Worm (Caenorhabditis elegans): ENCODE measurements around the gene H12D21.5.

H12D21.5 gene

DNA sequence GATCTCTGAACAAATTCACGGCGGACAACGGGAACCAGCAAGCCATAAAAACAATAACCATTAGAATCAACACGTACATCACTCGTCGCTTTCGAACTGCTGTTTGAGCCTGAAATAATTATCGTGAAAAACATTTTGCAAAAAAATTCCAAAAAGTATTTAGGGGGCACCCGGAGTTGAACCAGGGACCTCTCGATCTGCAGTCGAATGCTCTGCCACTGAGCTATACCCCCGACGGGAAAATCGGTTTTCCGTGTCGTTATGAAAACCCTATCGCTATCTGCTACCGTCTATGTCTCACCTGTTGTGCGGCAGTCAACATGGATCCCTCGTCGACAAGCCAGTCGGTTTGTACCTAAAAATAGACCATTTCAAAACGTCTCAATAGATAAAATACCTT is 38.2 kb upstream of the H12D21.5 start:
- no peak for TF ChIP-seq nhr-237 (tag; optimal IDR thresholded peaks at IDR 0.05)
- TF ChIP-seq gmeb-1 (tag; optimal IDR thresholded peaks at IDR 0.05): peak; percentile 37
- TF ChIP-seq unc-55 (GFP tag; optimal IDR thresholded peaks at IDR 0.05): peak; percentile 17
- TF ChIP-seq sma-9 (GFP tag; optimal IDR thresholded peaks at IDR 0.05): peak; percentile 23
- no peak for TF ChIP-seq sma-9 (tag; optimal IDR thresholded peaks at IDR 0.05)
- peak; percentile 21 for TF ChIP-seq lin-11 (tag; optimal IDR thresholded peaks at IDR 0.05)
- no peak for TF ChIP-seq ceh-16 (tag; optimal IDR thresholded peaks at IDR 0.05)
- peak; percentile 31 for TF ChIP-seq nhr-129 (tag; optimal IDR thresholded peaks at IDR 0.05)
- TF ChIP-seq snpc-4 (tag; optimal IDR thresholded peaks at IDR 0.05): peak; percentile 58

DNA sequence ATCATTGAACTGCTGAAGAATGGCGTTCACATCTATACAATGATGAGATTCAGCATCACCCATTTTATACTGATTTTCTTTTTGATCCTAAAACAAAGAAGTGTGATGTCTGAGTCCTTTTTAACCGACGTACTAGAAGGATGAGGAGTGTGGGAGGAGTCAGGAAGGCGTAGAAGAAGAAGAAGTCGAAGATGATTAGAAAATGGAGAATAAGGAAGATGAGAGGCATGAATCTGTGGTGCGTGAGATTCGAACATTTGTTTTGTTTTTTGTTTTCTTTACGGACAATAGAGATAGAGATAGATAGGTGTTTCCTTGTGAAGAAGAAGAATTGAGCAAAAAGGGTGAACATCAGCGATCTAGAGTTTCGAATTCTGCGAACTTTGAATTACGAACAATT is 35.3 kb upstream of the H12D21.5 start, which contains the start of gene npr-13:
Gene npr-13, minus strand, starts transcription at position 101 of the 400 bp plus-strand sequence.
- TF ChIP-seq lin-39 (tag; optimal IDR thresholded peaks at IDR 0.05): no peak
- no peak for TF ChIP-seq snpc-4 (tag; optimal IDR thresholded peaks at IDR 0.05)
- no peak for TF ChIP-seq skn-1 (tag; optimal IDR thresholded peaks at IDR 0.05)

DNA sequence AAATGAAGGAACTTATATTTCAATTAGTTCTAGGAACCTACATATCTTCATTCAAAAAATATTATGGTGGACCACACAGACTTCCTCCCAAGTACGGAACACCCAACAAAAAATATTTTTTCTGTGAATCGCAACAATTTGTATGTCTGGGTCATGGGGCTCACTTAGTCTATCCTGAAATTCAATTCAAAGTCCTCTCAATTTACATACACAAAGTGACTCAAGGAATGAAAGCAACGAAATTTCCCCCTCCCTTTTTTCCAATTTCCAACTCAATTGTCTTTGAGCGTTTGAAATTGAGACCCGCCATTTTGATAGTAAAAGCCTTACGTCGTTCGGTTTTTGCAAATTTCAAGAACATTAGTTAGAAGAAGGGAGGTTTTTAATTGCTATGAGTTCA is 34.4 kb upstream of the H12D21.5 start:
- TF ChIP-seq unc-39 (tag; optimal IDR thresholded peaks at IDR 0.05) (no peak), nhr-25 (tag; optimal IDR thresholded peaks at IDR 0.05) (no peak), elt-1 (tag; optimal IDR thresholded peaks at IDR 0.05) (no peak), nhr-77 (tag; optimal IDR thresholded peaks at IDR 0.05) (no peak), lin-13 (GFP tag; optimal IDR thresholded peaks at IDR 0.05) (no peak), lsy-2 (tag; optimal IDR thresholded peaks at IDR 0.05) (no peak), egl-27 (tag; optimal IDR thresholded peaks at IDR 0.05) (no peak), nhr-23 (tag; optimal IDR thresholded peaks at IDR 0.05) (no peak), sma-9 (GFP tag; optimal IDR thresholded peaks at IDR 0.05) (no peak), sma-9 (tag; optimal IDR thresholded peaks at IDR 0.05) (no peak), mdl-1 (tag; optimal IDR thresholded peaks at IDR 0.05) (no peak), C34F6.9 (tag; optimal IDR thresholded peaks at IDR 0.05) (no peak), nhr-237 (tag; optimal IDR thresholded peaks at IDR 0.05) (no peak), nhr-12 (tag; optimal IDR thresholded peaks at IDR 0.05) (no peak), aly-2 (tag; optimal IDR thresholded peaks at IDR 0.05) (no peak), F13H6.1 (tag; optimal IDR thresholded peaks at IDR 0.05) (no peak), ZK546.5 (tag; optimal IDR thresholded peaks at IDR 0.05) (no peak), lin-39 (tag; optimal IDR thresholded peaks at IDR 0.05) (no peak), zag-1 (tag; optimal IDR thresholded peaks at IDR 0.05) (no peak), ceh-16 (tag; optimal IDR thresholded peaks at IDR 0.05) (no peak), gmeb-1 (tag; optimal IDR thresholded peaks at IDR 0.05) (no peak)

DNA sequence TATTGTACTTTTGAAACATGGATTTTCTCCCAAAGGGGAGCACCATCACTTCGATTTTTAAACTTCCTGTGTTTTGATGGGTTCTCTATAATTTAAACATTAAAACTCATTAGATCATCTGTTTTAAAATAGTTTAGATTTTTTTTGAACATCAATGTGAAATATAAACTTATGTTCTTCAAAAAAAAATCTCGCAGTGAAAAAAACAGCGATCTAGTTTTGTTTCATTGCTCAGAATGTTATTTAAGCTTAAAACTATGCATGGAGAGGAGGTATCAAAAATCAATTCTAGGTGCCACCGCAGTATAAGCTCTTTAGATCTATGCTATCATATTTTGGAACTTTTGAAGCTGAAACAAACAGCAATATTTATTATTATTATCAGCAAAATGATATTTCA is 25.6 kb upstream of the H12D21.5 start, which contains the start of gene gcy-14:
Gene gcy-14, minus strand, starts transcription at position 101 of the 400 bp plus-strand sequence.
- TF ChIP-seq C34F6.9 (tag; optimal IDR thresholded peaks at IDR 0.05) (no peak), nhr-23 (tag; optimal IDR thresholded peaks at IDR 0.05) (no peak), ceh-16 (tag; optimal IDR thresholded peaks at IDR 0.05) (no peak), blmp-1 (tag; optimal IDR thresholded peaks at IDR 0.05; ENCODE audit: insufficient read depth) (no peak), nhr-12 (tag; optimal IDR thresholded peaks at IDR 0.05) (no peak), ztf-4 (tag; optimal IDR thresholded peaks at IDR 0.05) (no peak), dmd-4 (tag; optimal IDR thresholded peaks at IDR 0.05) (no peak)

DNA sequence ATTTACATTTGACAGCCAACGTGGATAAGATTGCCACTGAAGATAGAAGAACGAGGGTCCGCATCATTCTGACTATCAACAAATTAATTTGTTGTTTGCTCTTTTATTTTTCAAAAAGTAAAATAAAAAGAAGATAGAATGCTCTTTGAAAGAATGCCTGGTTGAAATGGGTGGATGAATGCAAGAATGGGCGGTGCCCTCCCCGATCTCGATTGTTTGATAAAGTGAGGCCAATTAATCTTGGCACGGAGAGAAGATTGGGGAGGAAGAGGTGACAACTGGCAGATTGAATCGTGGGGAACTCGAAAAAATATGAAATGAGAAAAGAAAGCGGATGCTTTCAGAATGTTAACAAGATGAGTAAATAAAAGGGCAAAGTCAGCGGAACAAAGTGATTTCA is 22.4 kb upstream of the H12D21.5 start, which contains the start of gene ZC412.3:
Gene ZC412.3, minus strand, starts transcription at position 183 of the 400 bp plus-strand sequence.
- no peak for TF ChIP-seq skn-1 (tag; optimal IDR thresholded peaks at IDR 0.05)
- TF ChIP-seq blmp-1 (tag; optimal IDR thresholded peaks at IDR 0.05; ENCODE audit: insufficient read depth): no peak
- peak; percentile 58 for TF ChIP-seq F13H6.1 (tag; optimal IDR thresholded peaks at IDR 0.05)
- peak; percentile 38 for TF ChIP-seq sma-9 (GFP tag; optimal IDR thresholded peaks at IDR 0.05)
- TF ChIP-seq sma-9 (tag; optimal IDR thresholded peaks at IDR 0.05): no peak
- peak; percentile 24 for TF ChIP-seq nhr-129 (tag; optimal IDR thresholded peaks at IDR 0.05)

DNA sequence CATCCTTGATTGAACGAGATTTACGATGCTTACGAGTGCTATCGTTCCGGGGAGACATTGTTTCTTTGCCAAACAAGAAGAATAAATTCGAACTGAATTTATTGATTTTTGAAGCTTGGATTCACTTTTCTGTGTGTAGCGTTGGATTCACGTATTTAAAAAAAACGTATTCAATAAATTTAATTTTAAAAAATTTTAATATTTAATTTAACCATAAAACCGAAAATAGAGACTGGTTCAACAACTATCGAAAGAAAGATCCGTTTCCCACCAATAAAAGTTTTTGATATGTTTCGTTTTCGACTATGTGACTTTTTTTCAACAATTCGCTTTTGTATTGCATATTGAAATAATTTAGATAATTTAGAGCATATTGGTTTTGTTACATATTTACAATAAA is 18.4 kb upstream of the H12D21.5 start, which contains the start of gene ZC412.5:
Gene ZC412.5, minus strand, starts transcription at position 101 of the 400 bp plus-strand sequence.
- no peak for TF ChIP-seq elt-1 (tag; optimal IDR thresholded peaks at IDR 0.05)
- TF ChIP-seq ztf-11 (tag; optimal IDR thresholded peaks at IDR 0.05): no peak
- no peak for TF ChIP-seq lsy-2 (tag; optimal IDR thresholded peaks at IDR 0.05)
- TF ChIP-seq fos-1 (tag; optimal IDR thresholded peaks at IDR 0.05): no peak
